Fruit fly (Drosophila melanogaster): ENCODE results near the gene Nckx30C.

The Nckx30C gene

dm6 chr2L:9779147-9779546 lies 32.9 kb upstream of the Nckx30C start:
- TF ChIP-seq acj6 (GFP tag; optimal IDR thresholded peaks at IDR 0.05) (peak; percentile 12), Blimp-1 (GFP tag; optimal IDR thresholded peaks at IDR 0.05) (no peak), CG15336 (GFP tag; IDR thresholded peaks at IDR 0.05) (peak; percentile 49; the same call in 1 of the 2 replicates), CG16779 (tag; optimal IDR thresholded peaks at IDR 0.05) (no peak), fd59A (GFP tag; optimal IDR thresholded peaks at IDR 0.05) (no peak), Sox14 (GFP tag; optimal IDR thresholded peaks at IDR 0.05) (peak; percentile 7), CG9139 (GFP tag; optimal IDR thresholded peaks at IDR 0.05) (no peak), Hr38 (GFP tag; optimal IDR thresholded peaks at IDR 0.05) (no peak), topi (GFP tag; optimal IDR thresholded peaks at IDR 0.05) (no peak), pdm3 (GFP tag; optimal IDR thresholded peaks at IDR 0.05) (peak; percentile 14), ss (GFP tag; optimal IDR thresholded peaks at IDR 0.05) (no peak), Sox15 (GFP tag; optimal IDR thresholded peaks at IDR 0.05) (no peak), Met (GFP tag; optimal IDR thresholded peaks at IDR 0.05) (peak; percentile 3), lz (GFP tag; optimal IDR thresholded peaks at IDR 0.05) (no peak), CG6792 (GFP tag; optimal IDR thresholded peaks at IDR 0.05) (no peak), eg (GFP tag; IDR thresholded peaks at IDR 0.05) (no peak), CG32006 (GFP tag; optimal IDR thresholded peaks at IDR 0.05) (peak; percentile 68), dac (GFP tag; optimal IDR thresholded peaks at IDR 0.05) (peak; percentile 0), Smox (GFP tag; optimal IDR thresholded peaks at IDR 0.05) (no peak), Eip78C (GFP tag) (peak; percentile 44), net (GFP tag; optimal IDR thresholded peaks at IDR 0.05) (no peak), OdsH (GFP tag; optimal IDR thresholded peaks at IDR 0.05) (peak; percentile 13), Gug (GFP tag; IDR thresholded peaks at IDR 0.05) (no peak), Eip75B (GFP tag; optimal IDR thresholded peaks at IDR 0.05) (peak; percentile 22), Sox102F (GFP tag; optimal IDR thresholded peaks at IDR 0.05) (peak; percentile 15), Hr4 (GFP tag; optimal IDR thresholded peaks at IDR 0.05) (peak; percentile 49), CG10669 (GFP tag; optimal IDR thresholded peaks at IDR 0.05) (no peak), dsx (GFP tag; optimal IDR thresholded peaks at IDR 0.05; ENCODE audit: poor library complexity, severe bottlenecking) (no peak), Ets96B (tag; optimal IDR thresholded peaks at IDR 0.05) (no peak), Ets21C (GFP tag; optimal IDR thresholded peaks at IDR 0.05) (no peak), CG3919 (GFP tag; optimal IDR thresholded peaks at IDR 0.05) (no peak), CG6276 (GFP tag; optimal IDR thresholded peaks at IDR 0.05) (no peak), CG4318 (GFP tag; optimal IDR thresholded peaks at IDR 0.05) (no peak), Eip93F (GFP tag; optimal IDR thresholded peaks at IDR 0.05) (no peak), spab (GFP tag; optimal IDR thresholded peaks at IDR 0.05) (no peak)

- TF ChIP-seq fkh (GFP tag; optimal IDR thresholded peaks at IDR 0.05), result peak; percentile 37
- TF ChIP-seq Lpt (GFP tag; optimal IDR thresholded peaks at IDR 0.05), result no peak
- no peak for TF ChIP-seq Sox102F (GFP tag; optimal IDR thresholded peaks at IDR 0.05)
- peak; percentile 67 for TF ChIP-seq svp (GFP tag)
Observed at dm6 chr2L:9778416-9778815, 32.1 kb upstream of the Nckx30C start.

- no peak for TF ChIP-seq acj6 (GFP tag; optimal IDR thresholded peaks at IDR 0.05)
- TF ChIP-seq svp (GFP tag), result peak; percentile 69
Observed at dm6 chr2L:9777927-9778326, 31.6 kb upstream of the Nckx30C start.

Data from whole organism, prepupa.